Fruit fly (Drosophila melanogaster) whole organism, wandering third instar larva: Measurements from ENCODE around the gene CG13699.

ENCODE experiments used
- CG32264 ChIP-seq: fragments of 200-800 bp; sonication (Bioruptor generic); optimal IDR thresholded peaks from 2 replicates; lab custom pipeline; 2016; ENCODE audit warnings: missing biosample characterization, missing genetic modification characterization
- CG9705 ChIP-seq: fragments of 200-800 bp; sonication (Bioruptor generic); optimal IDR thresholded peaks from 2 replicates; lab custom pipeline; 2018; ENCODE audit warnings: missing biosample characterization, mild to moderate bottlenecking, missing genetic modification characterization
- CrebA ChIP-seq: fragments of 200-800 bp; sonication (Bioruptor generic); optimal IDR thresholded peaks from 2 replicates; lab custom pipeline; 2016; ENCODE audit warnings: missing biosample characterization, mild to moderate bottlenecking, missing genetic modification characterization, borderline replicate concordance
- Dfd ChIP-seq: fragments of >200 bp; optimal IDR thresholded peaks from 2 replicates; lab custom pipeline; 2017; ENCODE audit warnings: missing biosample characterization, missing genetic modification characterization
- Dif ChIP-seq: fragments of 200-275, 200-300 bp; sonication (Bioruptor generic); optimal IDR thresholded peaks from 2 replicates; lab custom pipeline; 2018; ENCODE audit warnings: missing biosample characterization, missing genetic modification characterization; ENCODE audit not compliant: partially characterized antibody
- GATAd ChIP-seq: sonication (Bioruptor generic); optimal IDR thresholded peaks from 2 replicates; lab custom pipeline; 2016; ENCODE audit warnings: missing biosample characterization, missing genetic modification characterization
- HLH106 ChIP-seq: fragments of 200-800 bp; optimal IDR thresholded peaks from 3 replicates; lab custom pipeline; 2019; ENCODE audit warnings: missing biosample characterization, mild to moderate bottlenecking, missing genetic modification characterization, moderate library complexity
- Hnf4 ChIP-seq: fragments of 200-800 bp; sonication (Bioruptor generic); optimal IDR thresholded peaks from 2 replicates; lab custom pipeline; 2016; ENCODE audit warnings: missing biosample characterization, mild to moderate bottlenecking, missing genetic modification characterization
- Hr78 ChIP-seq: fragments of >200 bp; optimal IDR thresholded peaks from 2 replicates; lab custom pipeline; 2017; ENCODE audit warnings: missing biosample characterization, missing genetic modification characterization
- Hr83 ChIP-seq: fragments of 200-300 bp; sonication (Bioruptor generic); optimal IDR thresholded peaks from 2 replicates; lab custom pipeline; 2016; ENCODE audit warnings: missing biosample characterization, mild to moderate bottlenecking, missing genetic modification characterization, moderate library complexity; ENCODE audit not compliant: poor library complexity, severe bottlenecking
- Jra ChIP-seq: sonication (Bioruptor generic); optimal IDR thresholded peaks from 2 replicates; lab custom pipeline; 2016; ENCODE audit warnings: missing biosample characterization, missing genetic modification characterization
- Mio ChIP-seq: sonication (Bioruptor generic); optimal IDR thresholded peaks from 2 replicates; lab custom pipeline; 2016; ENCODE audit warnings: missing biosample characterization, missing genetic modification characterization
- N ChIP-seq: fragments of >200 bp; optimal IDR thresholded peaks from 2 replicates; lab custom pipeline; 2018; ENCODE audit warnings: missing biosample characterization, missing external identifiers, missing genetic modification characterization
- OdsH ChIP-seq: fragments of 200-800 bp; sonication (Bioruptor generic); optimal IDR thresholded peaks from 2 replicates; lab custom pipeline; 2016; ENCODE audit warnings: missing biosample characterization, mild to moderate bottlenecking, missing genetic modification characterization
- Rel ChIP-seq, 2 experiments: fragments of 200-800 bp; sonication (Bioruptor generic) in 1 of 2; optimal IDR thresholded peaks; 2 replicates in 1 of 2; 3 replicates in 1 of 2; lab custom pipeline; 2016 to 2019; ENCODE audit warnings: mild to moderate bottlenecking in 2 of 2, missing biosample characterization in 2 of 2, missing genetic modification characterization in 2 of 2, moderate library complexity in 1 of 2
- Sp1 ChIP-seq: fragments of 200-800 bp; sonication (Bioruptor generic); optimal IDR thresholded peaks from 3 replicates; lab custom pipeline; 2019; ENCODE audit warnings: missing biosample characterization, mild to moderate bottlenecking, missing genetic modification characterization, moderate library complexity
- Vsx2 ChIP-seq: fragments of 200-300, 225-300 bp; sonication (Bioruptor generic); optimal IDR thresholded peaks from 2 replicates; lab custom pipeline; 2018; ENCODE audit warnings: missing biosample characterization, missing genetic modification characterization; ENCODE audit not compliant: partially characterized antibody
- br ChIP-seq: fragments of 200-800 bp; sonication (Bioruptor generic); optimal IDR thresholded peaks from 2 replicates; lab custom pipeline; 2016; ENCODE audit warnings: missing biosample characterization, missing genetic modification characterization
- brk ChIP-seq: fragments of 200-800 bp; sonication (Bioruptor generic); optimal IDR thresholded peaks from 2 replicates; lab custom pipeline; 2016; ENCODE audit warnings: missing biosample characterization, mild to moderate bottlenecking, missing genetic modification characterization
- dmrt93B ChIP-seq: fragments of 200-800 bp; sonication (Bioruptor generic); optimal IDR thresholded peaks from 2 replicates; lab custom pipeline; 2018; ENCODE audit warnings: missing biosample characterization, mild to moderate bottlenecking, missing genetic modification characterization
- dsf ChIP-seq: sonication (Bioruptor generic); optimal IDR thresholded peaks from 2 replicates; lab custom pipeline; 2016; ENCODE audit warnings: missing biosample characterization, missing genetic modification characterization, borderline replicate concordance
- foxo ChIP-seq, 2 experiments: fragments of 200-800 bp; sonication (Bioruptor generic); optimal IDR thresholded peaks; 2 replicates in 1 of 2; 3 replicates in 1 of 2; lab custom pipeline; 2016 to 2017; ENCODE audit warnings: missing biosample characterization in 2 of 2, missing genetic modification characterization in 2 of 2
- fru ChIP-seq: fragments of 200-800 bp; sonication (Bioruptor generic); optimal IDR thresholded peaks from 3 replicates; lab custom pipeline; 2016; ENCODE audit warnings: missing biosample characterization, mild to moderate bottlenecking, missing genetic modification characterization
- h ChIP-seq: fragments of 200-800 bp; sonication (Bioruptor generic); optimal IDR thresholded peaks from 3 replicates; lab custom pipeline; 2016; ENCODE audit warnings: missing biosample characterization, mild to moderate bottlenecking, missing genetic modification characterization
- jim ChIP-seq: fragments of 175-275, 200-325 bp; sonication (Bioruptor generic); optimal IDR thresholded peaks from 2 replicates; lab custom pipeline; 2016; ENCODE audit warnings: missing biosample characterization, mild to moderate bottlenecking, missing genetic modification characterization
- lola ChIP-seq: fragments of >200 bp; optimal IDR thresholded peaks from 2 replicates; lab custom pipeline; 2017; ENCODE audit warnings: missing biosample characterization, missing genetic modification characterization
- pan ChIP-seq: fragments of >200 bp; optimal IDR thresholded peaks from 2 replicates; lab custom pipeline; 2017
- psq ChIP-seq: fragments of 200-800 bp; sonication (Bioruptor generic); optimal IDR thresholded peaks from 3 replicates; lab custom pipeline; 2017; ENCODE audit warnings: missing biosample characterization, mild to moderate bottlenecking, missing genetic modification characterization, moderate library complexity
- rgr ChIP-seq: fragments of 200-800 bp; sonication (Bioruptor generic); optimal IDR thresholded peaks from 3 replicates; lab custom pipeline; 2016; ENCODE audit warnings: missing biosample characterization, mild to moderate bottlenecking, missing genetic modification characterization
- sage ChIP-seq: fragments of 200-800 bp; sonication (Bioruptor generic); optimal IDR thresholded peaks from 2 replicates; lab custom pipeline; 2016; ENCODE audit warnings: missing biosample characterization, mild to moderate bottlenecking, missing genetic modification characterization
- sv ChIP-seq: fragments of 200-800 bp; sonication (Bioruptor generic); optimal IDR thresholded peaks from 3 replicates; lab custom pipeline; 2016; ENCODE audit warnings: missing biosample characterization, missing genetic modification characterization
- usp ChIP-seq: fragments of >200 bp; optimal IDR thresholded peaks from 2 replicates; lab custom pipeline; 2017; ENCODE audit warnings: missing biosample characterization, missing genetic modification characterization
- woc ChIP-seq: sonication (Bioruptor generic); optimal IDR thresholded peaks from 2 replicates; lab custom pipeline; 2016; ENCODE audit warnings: missing biosample characterization, mild to moderate bottlenecking, missing genetic modification characterization

Gene CG13699

dm6 chr3L:18162174-18162690, at the start of gene CG13699:
TSS of gene CG13699 (minus strand) at chr3L:18162522.
- TF ChIP-seq rgr (GFP tag; lab: Kevin White, UChicago) (no peak), Hnf4 (GFP tag; lab: Kevin White, UChicago) (no peak)
- TF ChIP-seq, all 38 proteins: peak for 0

dm6 chr3L:18205516-18205915, 43.2 kb upstream of the CG13699 start:
- no peak for TF ChIP-seq Dfd (GFP tag; lab: Kevin White, UChicago)
- TF ChIP-seq GATAd: no peak
- no peak for TF ChIP-seq pan (lab: Kevin White, UChicago)
- no peak for TF ChIP-seq h
- TF ChIP-seq N (GFP tag; lab: Kevin White, UChicago): no peak
- no peak for TF ChIP-seq Mio
- no peak for TF ChIP-seq woc (GFP tag; lab: Kevin White, UChicago)
- TF ChIP-seq Rel (GFP tag; optimal IDR thresholded peaks at IDR 0.05; lab: Kevin White, UChicago): no peak
- no peak for TF ChIP-seq Rel (tag; optimal IDR thresholded peaks at IDR 0.05; lab: Kevin White, UChicago)
- no peak for TF ChIP-seq OdsH
- no peak for TF ChIP-seq sage (GFP tag; lab: Kevin White, UChicago)
- TF ChIP-seq dsf: no peak
- TF ChIP-seq Hr78 (GFP tag; lab: Kevin White, UChicago): no peak
- no peak for TF ChIP-seq dmrt93B
- no peak for TF ChIP-seq lola (GFP tag; lab: Kevin White, UChicago)
- TF ChIP-seq Sp1 (GFP tag; lab: Kevin White, UChicago): no peak
- TF ChIP-seq fru: no peak
- TF ChIP-seq Hr83 (GFP tag; lab: Kevin White, UChicago): no peak
- TF ChIP-seq usp (GFP tag; lab: Kevin White, UChicago): no peak
- TF ChIP-seq, all 38 proteins: peak for 0

dm6 chr3L:18204366-18204765, 42.0 kb upstream of the CG13699 start:
- no peak for TF ChIP-seq OdsH
- TF ChIP-seq Vsx2 (GFP tag; lab: Kevin White, UChicago): no peak
- no peak for TF ChIP-seq Hr83 (GFP tag; lab: Kevin White, UChicago)
- TF ChIP-seq h: no peak
- TF ChIP-seq Dif (GFP tag; lab: Kevin White, UChicago): no peak
- TF ChIP-seq N (GFP tag; lab: Kevin White, UChicago): no peak
- no peak for TF ChIP-seq HLH106 (tag; lab: Kevin White, UChicago)
- no peak for TF ChIP-seq jim (GFP tag; lab: Kevin White, UChicago)
- no peak for TF ChIP-seq sv (GFP tag; lab: Kevin White, UChicago)
- TF ChIP-seq dsf: no peak
- no peak for TF ChIP-seq GATAd
- TF ChIP-seq Rel (GFP tag; optimal IDR thresholded peaks at IDR 0.05; lab: Kevin White, UChicago): no peak
- no peak for TF ChIP-seq Rel (tag; optimal IDR thresholded peaks at IDR 0.05; lab: Kevin White, UChicago)
- no peak for TF ChIP-seq brk (GFP tag; lab: Kevin White, UChicago)
- TF ChIP-seq Jra (GFP tag; lab: Kevin White, UChicago): no peak
- no peak for TF ChIP-seq CG32264
- no peak for TF ChIP-seq CG9705
- TF ChIP-seq CrebA (GFP tag; lab: Kevin White, UChicago): no peak
- TF ChIP-seq, all 38 proteins: peak for 0

- no peak for TF ChIP-seq CrebA (GFP tag; lab: Kevin White, UChicago)
- no peak for TF ChIP-seq dmrt93B
- peak; percentile 11 for TF ChIP-seq rgr (GFP tag; lab: Kevin White, UChicago)
- TF ChIP-seq Hr78 (GFP tag; lab: Kevin White, UChicago): no peak
- TF ChIP-seq OdsH: peak; percentile 51
- peak; percentile 47 for TF ChIP-seq HLH106 (tag; lab: Kevin White, UChicago)
- TF ChIP-seq br (GFP tag; lab: Kevin White, UChicago): no peak
- TF ChIP-seq h: peak; percentile 33
- peak; percentile 40 for TF ChIP-seq psq
- no peak for TF ChIP-seq CG9705
- peak in 1 of 2 experiments; percentile 15 for TF ChIP-seq foxo (GFP tag; optimal IDR thresholded peaks at IDR 0.05; lab: Kevin White, UChicago)
- TF ChIP-seq Sp1 (GFP tag; lab: Kevin White, UChicago): peak; percentile 51
Measured at dm6 chr3L:18203949-18204348, 41.6 kb upstream of the CG13699 start.
